Worm (Caenorhabditis elegans) whole organism, mixed stage, embryonic: ENCODE data around the gene mep-1.

ENCODE experiments used
- M03D4.4 ChIP-seq: sonication (generic microtip); optimal IDR thresholded peaks from 2 replicates; lab custom pipeline; 2017; ENCODE audit warnings: mild to moderate bottlenecking, missing genetic modification characterization, missing compliant biosample characterization
- bed-3 ChIP-seq: fragments of 200-800 bp; sonication (Bioruptor generic); optimal IDR thresholded peaks from 3 replicates; lab custom pipeline; 2018; ENCODE audit warnings: mild to moderate bottlenecking, missing genetic modification characterization, moderate library complexity, missing compliant biosample characterization
- blmp-1 ChIP-seq: fragments of 150-350 bp; optimal IDR thresholded peaks from 2 replicates; lab custom pipeline; 2014; ENCODE audit warnings: missing biosample characterization, missing genetic modification characterization
- ceh-39 ChIP-seq: fragments of 150-350 bp; optimal IDR thresholded peaks from 2 replicates; lab custom pipeline; 2014; ENCODE audit warnings: missing biosample characterization, missing genetic modification characterization
- ceh-43 ChIP-seq: fragments of 200-800 bp; sonication (Bioruptor generic); optimal IDR thresholded peaks from 2 replicates; lab custom pipeline; 2018; ENCODE audit warnings: mild to moderate bottlenecking, missing genetic modification characterization, moderate library complexity, missing compliant biosample characterization
- ceh-83 ChIP-seq: fragments of 200-800 bp; sonication (Bioruptor generic); optimal IDR thresholded peaks from 2 replicates; lab custom pipeline; 2018; ENCODE audit warnings: mild to moderate bottlenecking, missing genetic modification characterization, missing compliant biosample characterization
- ces-1 ChIP-seq: fragments of 150-350 bp; optimal IDR thresholded peaks from 2 replicates; lab custom pipeline; 2014; ENCODE audit warnings: missing biosample characterization, missing genetic modification reagents, missing genetic modification characterization
- cnd-1 ChIP-seq: fragments of 200-800 bp; sonication (Bioruptor generic); optimal IDR thresholded peaks from 2 replicates; lab custom pipeline; 2018; ENCODE audit warnings: mild to moderate bottlenecking, missing genetic modification characterization, missing compliant biosample characterization
- drap-1 ChIP-seq: fragments of 200-800 bp; sonication (Bioruptor generic); optimal IDR thresholded peaks from 3 replicates; lab custom pipeline; 2018; ENCODE audit warnings: mild to moderate bottlenecking, missing genetic modification characterization, missing compliant biosample characterization
- elt-1 ChIP-seq: sonication (generic microtip); optimal IDR thresholded peaks from 2 replicates; lab custom pipeline; 2017; ENCODE audit warnings: missing genetic modification characterization, mild to moderate bottlenecking, missing compliant biosample characterization, antibody characterized with exemption, moderate library complexity, borderline replicate concordance; ENCODE audit not compliant: insufficient read depth
- elt-3 ChIP-seq: fragments of 150-350 bp; optimal IDR thresholded peaks from 2 replicates; lab custom pipeline; 2014; ENCODE audit warnings: missing biosample characterization, missing genetic modification characterization
- flh-1 ChIP-seq: fragments of 200-800 bp; sonication (Bioruptor generic); optimal IDR thresholded peaks from 2 replicates; lab custom pipeline; 2018; ENCODE audit warnings: mild to moderate bottlenecking, missing genetic modification characterization, moderate library complexity, missing compliant biosample characterization
- ham-2 ChIP-seq: fragments of 200-800 bp; sonication (Bioruptor generic); optimal IDR thresholded peaks from 2 replicates; lab custom pipeline; 2018; ENCODE audit warnings: mild to moderate bottlenecking, missing genetic modification characterization, missing compliant biosample characterization
- hlh-1 ChIP-seq: fragments of 150-350 bp; optimal IDR thresholded peaks from 2 replicates; lab custom pipeline; 2014; ENCODE audit warnings: missing biosample characterization, missing genetic modification reagents, missing genetic modification characterization
- lin-13 ChIP-seq: fragments of 150-350 bp; optimal IDR thresholded peaks from 2 replicates; lab custom pipeline; 2014; ENCODE audit warnings: missing biosample characterization, missing genetic modification characterization
- lin-32 ChIP-seq: fragments of 200-800 bp; sonication (Bioruptor generic); optimal IDR thresholded peaks from 2 replicates; lab custom pipeline; 2018; ENCODE audit warnings: mild to moderate bottlenecking, missing genetic modification characterization, missing compliant biosample characterization
- lsy-2 ChIP-seq: fragments of 150-350 bp; optimal IDR thresholded peaks from 2 replicates; lab custom pipeline; 2014; ENCODE audit warnings: missing biosample characterization, missing genetic modification characterization
- mab-5 ChIP-seq: fragments of 150-350 bp; optimal IDR thresholded peaks from 2 replicates; lab custom pipeline; 2014; ENCODE audit warnings: missing biosample characterization, missing genetic modification characterization
- mep-1 ChIP-seq: fragments of 150-350 bp; optimal IDR thresholded peaks from 2 replicates; lab custom pipeline; 2017; ENCODE audit warnings: missing biosample characterization, missing genetic modification reagents, missing genetic modification characterization, inconsistent platforms
- mls-2 ChIP-seq: sonication (generic microtip); optimal IDR thresholded peaks from 2 replicates; lab custom pipeline; 2016; ENCODE audit warnings: mild to moderate bottlenecking, missing genetic modification characterization, moderate library complexity, missing compliant biosample characterization
- nhr-12 ChIP-seq: fragments of 150-350 bp; optimal IDR thresholded peaks from 2 replicates; lab custom pipeline; 2014; ENCODE audit warnings: missing biosample characterization, missing genetic modification characterization
- nhr-2 ChIP-seq: fragments of 150-350 bp; optimal IDR thresholded peaks from 2 replicates; lab custom pipeline; 2014; ENCODE audit warnings: missing biosample characterization, missing genetic modification characterization
- nhr-237 ChIP-seq: fragments of 150-350 bp; optimal IDR thresholded peaks from 2 replicates; lab custom pipeline; 2014; ENCODE audit warnings: missing biosample characterization, missing genetic modification characterization
- nhr-28 ChIP-seq: fragments of 150-350 bp; optimal IDR thresholded peaks from 2 replicates; lab custom pipeline; 2014; ENCODE audit warnings: missing biosample characterization, missing genetic modification characterization
- nhr-76 ChIP-seq: sonication (generic microtip); optimal IDR thresholded peaks from 2 replicates; lab custom pipeline; 2017; ENCODE audit warnings: missing biosample characterization, missing genetic modification characterization
- pha-4 ChIP-seq: fragments of 150-350 bp; optimal IDR thresholded peaks from 2 replicates; lab custom pipeline; 2018; ENCODE audit warnings: missing biosample characterization, missing genetic modification reagents, missing genetic modification characterization
- sem-2 ChIP-seq: fragments of 200-800 bp; sonication (Bioruptor generic); optimal IDR thresholded peaks from 2 replicates; lab custom pipeline; 2018; ENCODE audit warnings: mild to moderate bottlenecking, missing genetic modification characterization, missing compliant biosample characterization
- snpc-4 ChIP-seq: fragments of 150-350 bp; optimal IDR thresholded peaks from 2 replicates; lab custom pipeline; 2014; ENCODE audit warnings: missing biosample characterization, missing genetic modification characterization
- sptf-1 ChIP-seq: sonication (generic microtip); optimal IDR thresholded peaks from 2 replicates; lab custom pipeline; 2017; ENCODE audit warnings: mild to moderate bottlenecking, missing genetic modification characterization, moderate library complexity, missing compliant biosample characterization
- tbx-8 ChIP-seq: fragments of 200-800 bp; sonication (Bioruptor generic); optimal IDR thresholded peaks from 2 replicates; lab custom pipeline; 2018; ENCODE audit warnings: mild to moderate bottlenecking, missing genetic modification characterization, moderate library complexity, missing compliant biosample characterization
- unc-120 ChIP-seq: sonication (generic microtip); optimal IDR thresholded peaks from 2 replicates; lab custom pipeline; 2017; ENCODE audit warnings: missing genetic modification characterization, missing compliant biosample characterization; ENCODE audit not compliant: poor library complexity, severe bottlenecking
- unc-39 ChIP-seq: fragments of 150-350 bp; optimal IDR thresholded peaks from 2 replicates; lab custom pipeline; 2014; ENCODE audit warnings: missing biosample characterization, missing genetic modification characterization
- unc-62 ChIP-seq: fragments of 150-350 bp; optimal IDR thresholded peaks from 2 replicates; lab custom pipeline; 2014; ENCODE audit warnings: missing biosample characterization, missing genetic modification reagents, missing genetic modification characterization
- zip-8 ChIP-seq: fragments of 150-350 bp; optimal IDR thresholded peaks from 2 replicates; lab custom pipeline; 2014; ENCODE audit warnings: missing biosample characterization, missing genetic modification characterization
- ztf-11 ChIP-seq: fragments of 150-350 bp; optimal IDR thresholded peaks from 2 replicates; lab custom pipeline; 2014; ENCODE audit warnings: missing biosample characterization, missing genetic modification characterization

The mep-1 gene

DNA sequence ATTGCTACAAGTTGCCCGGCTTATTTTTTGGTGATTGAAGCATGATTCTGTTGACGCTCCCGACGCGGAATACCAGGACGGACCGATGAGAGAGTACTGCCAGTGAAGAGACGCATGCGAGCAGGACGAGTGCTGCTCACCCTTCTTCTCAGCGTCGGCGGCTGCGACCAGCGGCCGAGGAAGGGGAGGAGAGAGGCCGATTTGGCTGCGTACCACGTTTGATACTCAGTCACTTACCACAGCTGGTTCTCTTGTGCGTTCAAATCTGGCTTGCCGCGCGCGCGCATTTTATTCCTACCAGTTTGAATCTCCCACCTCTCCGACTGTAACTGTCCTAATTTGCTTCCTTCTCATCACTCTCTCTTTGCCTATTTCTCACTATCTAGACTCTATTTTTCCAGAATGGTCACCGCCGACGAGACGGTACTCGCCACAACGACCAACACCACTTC lies at the start of gene mep-1:
Gene mep-1, plus strand, starts transcription at position 402 of the 452 bp plus-strand sequence.
- TF ChIP-seq ces-1 (peak; percentile 17), tbx-8 (GFP tag; lab: Kevin White, UChicago) (no peak), zip-8 (tag; lab: Kevin White, UChicago) (no peak), flh-1 (GFP tag; lab: Kevin White, UChicago) (no peak), lin-32 (no peak), unc-120 (tag; lab: Kevin White, UChicago) (peak; percentile 71), nhr-28 (tag; lab: Kevin White, UChicago) (no peak), hlh-1 (tag; lab: Kevin White, UChicago) (peak; percentile 18), nhr-2 (no peak), mab-5 (tag; lab: Kevin White, UChicago) (no peak), elt-1 (tag; lab: Kevin White, UChicago) (no peak), sem-2 (GFP tag; lab: Kevin White, UChicago) (no peak), ztf-11 (tag; lab: Kevin White, UChicago) (peak; percentile 34), mep-1 (tag; lab: Kevin White, UChicago) (no peak), cnd-1 (peak; percentile 78), ceh-83 (GFP tag; lab: Kevin White, UChicago) (no peak), unc-39 (tag; lab: Kevin White, UChicago) (no peak), bed-3 (no peak), lin-13 (tag; lab: Kevin White, UChicago) (peak; percentile 13), sptf-1 (peak; percentile 26), M03D4.4 (tag; lab: Kevin White, UChicago) (no peak), ceh-43 (GFP tag; lab: Kevin White, UChicago) (no peak), nhr-237 (no peak), unc-62 (GFP tag; lab: Kevin White, UChicago) (peak; percentile 32), drap-1 (GFP tag; lab: Kevin White, UChicago) (no peak), blmp-1 (no peak), pha-4 (tag; lab: Kevin White, UChicago) (peak; percentile 68), nhr-76 (no peak), ceh-39 (tag; lab: Kevin White, UChicago) (peak; percentile 60), nhr-12 (no peak), snpc-4 (tag; lab: Kevin White, UChicago) (no peak), mls-2 (tag; lab: Kevin White, UChicago) (no peak), ham-2 (GFP tag; lab: Kevin White, UChicago) (no peak), lsy-2 (tag; lab: Kevin White, UChicago) (peak; percentile 59), elt-3 (no peak)

DNA sequence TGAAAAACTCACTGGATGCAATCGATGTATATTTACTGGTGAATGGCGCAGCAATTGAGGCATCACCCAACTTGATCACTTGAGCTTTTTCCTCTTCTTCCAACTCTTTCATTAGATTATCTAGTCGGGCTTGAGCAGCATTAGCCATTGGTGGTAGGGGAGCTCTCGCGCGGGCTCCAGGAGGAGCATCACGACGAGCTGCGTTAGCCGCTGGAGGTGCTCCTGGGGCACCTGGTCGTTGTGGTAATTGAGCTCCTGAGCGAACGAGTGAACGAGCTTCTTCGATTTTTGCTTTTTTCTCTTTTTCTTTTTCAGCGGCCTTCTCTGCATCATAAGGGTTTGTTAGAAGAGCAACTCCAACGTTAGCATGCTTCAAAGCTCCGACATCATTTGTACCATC lies 49.4 kb upstream of the mep-1 start:
- TF ChIP-seq tbx-8 (GFP tag; lab: Kevin White, UChicago) = no peak
- no peak for TF ChIP-seq nhr-237

DNA sequence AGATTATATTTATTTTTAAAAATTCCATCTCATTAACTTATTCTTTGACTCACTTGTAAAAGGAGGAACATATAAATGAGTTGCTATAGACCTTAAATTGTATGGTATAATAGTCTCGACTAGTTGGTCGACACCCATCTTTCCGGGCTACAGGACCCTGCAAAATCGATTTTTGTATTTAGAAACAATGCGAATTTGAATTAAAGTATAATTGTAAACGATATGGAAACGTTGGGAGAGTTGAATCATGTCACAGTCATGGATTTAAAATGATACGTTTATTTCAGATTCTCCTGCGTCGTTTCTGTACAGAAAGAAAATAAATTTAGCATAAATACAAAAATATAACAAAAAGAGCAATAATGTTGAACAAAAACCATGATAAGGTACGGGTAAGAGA lies 45.3 kb upstream of the mep-1 start, which contains the start of gene catp-8:
Gene catp-8, minus strand, starts transcription at position 157 of the 400 bp plus-strand sequence.
- TF ChIP-seq mep-1 (tag; lab: Kevin White, UChicago) = no peak
- no peak for TF ChIP-seq cnd-1
- no peak for TF ChIP-seq bed-3
- no peak for TF ChIP-seq mls-2 (tag; lab: Kevin White, UChicago)
- TF ChIP-seq hlh-1 (tag; lab: Kevin White, UChicago) = no peak
- no peak for TF ChIP-seq nhr-2
- no peak for TF ChIP-seq nhr-28 (tag; lab: Kevin White, UChicago)
- TF ChIP-seq ceh-83 (GFP tag; lab: Kevin White, UChicago) = no peak
- no peak for TF ChIP-seq tbx-8 (GFP tag; lab: Kevin White, UChicago)
- no peak for TF ChIP-seq nhr-12
- no peak for TF ChIP-seq ceh-39 (tag; lab: Kevin White, UChicago)
- TF ChIP-seq ztf-11 (tag; lab: Kevin White, UChicago) = no peak
- no peak for TF ChIP-seq nhr-76
- TF ChIP-seq zip-8 (tag; lab: Kevin White, UChicago) = no peak
